Worm (Caenorhabditis elegans) whole organism, L1 larva: ENCODE results near the gene F02E11.4.

Source experiments
- F16B12.6 ChIP-seq: fragments of 150-350 bp; optimal IDR thresholded peaks from 2 replicates; lab custom pipeline; 2014; ENCODE audit warnings: missing biosample characterization, missing genetic modification characterization
- ceh-82 ChIP-seq, 3 experiments: fragments of 150-350 bp in 1 of 3; sonication (generic microtip) in 2 of 3; optimal IDR thresholded peaks; 2 replicates each; lab custom pipeline; 2014 to 2017; ENCODE audit warnings: missing biosample characterization in 3 of 3, missing genetic modification characterization in 3 of 3
- dsc-1 ChIP-seq: sonication (generic microtip); optimal IDR thresholded peaks from 2 replicates; lab custom pipeline; 2016; ENCODE audit warnings: mild to moderate bottlenecking, missing genetic modification characterization, missing compliant biosample characterization
- efl-1 ChIP-seq, 4 experiments: fragments of 150-350 bp; optimal IDR thresholded peaks in 3 of 4; peaks in 1 of 4; 1 replicate in 1 of 4; 2 replicates in 3 of 4; lab custom pipeline; 2014; ENCODE audit warnings: missing biosample characterization in 2 of 4, missing genetic modification characterization in 2 of 4, missing genetic modification reagents in 2 of 4
- fkh-10 ChIP-seq: sonication (generic microtip); optimal IDR thresholded peaks from 2 replicates; lab custom pipeline; 2017; ENCODE audit warnings: missing biosample characterization, missing genetic modification reagents, missing genetic modification characterization
- fkh-4 ChIP-seq: sonication (generic microtip); optimal IDR thresholded peaks from 2 replicates; lab custom pipeline; 2016; ENCODE audit warnings: missing compliant biosample characterization, missing genetic modification characterization, borderline replicate concordance
- grh-1 ChIP-seq: fragments of 200-800 bp; sonication (Bioruptor generic); IDR thresholded peaks from 2 replicates; pipeline ENCODE4 v1.3.6; 2022; ENCODE audit warnings: missing genetic modification reagents, missing genetic modification characterization, missing compliant biosample characterization
- hpl-2 ChIP-seq: fragments of 150-350 bp; optimal IDR thresholded peaks from 2 replicates; lab custom pipeline; 2014; ENCODE audit warnings: missing biosample characterization, missing genetic modification reagents, missing genetic modification characterization
- nhr-12 ChIP-seq: sonication (generic microtip); optimal IDR thresholded peaks from 2 replicates; lab custom pipeline; 2017; ENCODE audit warnings: missing biosample characterization, missing genetic modification characterization
- nhr-84 ChIP-seq: sonication (generic microtip); optimal IDR thresholded peaks from 2 replicates; lab custom pipeline; 2017; ENCODE audit warnings: missing biosample characterization, missing genetic modification characterization
- nhr-90 ChIP-seq: sonication (generic microtip); optimal IDR thresholded peaks from 2 replicates; lab custom pipeline; 2016; ENCODE audit warnings: mild to moderate bottlenecking, missing genetic modification characterization, missing compliant biosample characterization; ENCODE audit not compliant: poor library complexity
- pqm-1 ChIP-seq: sonication (generic microtip); optimal IDR thresholded peaks from 3 replicates; lab custom pipeline; 2017; ENCODE audit warnings: missing biosample characterization, missing genetic modification characterization
- unc-30 ChIP-seq: sonication (generic microtip); optimal IDR thresholded peaks from 2 replicates; lab custom pipeline; 2017; ENCODE audit warnings: missing biosample characterization, missing genetic modification characterization

F02E11.4 gene

ce11 chrII:3234725-3235124 lies 42.9 kb downstream of the F02E11.4 start, which contains the start of gene C17F4.8 (continued):
- TF ChIP-seq grh-1 (GFP tag; lab: Robert Waterston, UW), result no peak
- TF ChIP-seq nhr-90 (tag; lab: Kevin White, UChicago), result no peak
- TF ChIP-seq nhr-84 (tag; lab: Kevin White, UChicago), result no peak
- TF ChIP-seq hpl-2 (GFP tag; lab: Kevin White, UChicago), result no peak

- TF ChIP-seq dsc-1 (no peak), ceh-82 (tag; optimal IDR thresholded peaks at IDR 0.05; lab: Kevin White, UChicago) (no peak), efl-1 (optimal IDR thresholded peaks at IDR 0.05; lab: Kevin White, UChicago) (no peak), efl-1 (GFP tag; optimal IDR thresholded peaks at IDR 0.05 in 1 of 2; lab: Kevin White, UChicago) (no peak), unc-30 (tag; lab: Kevin White, UChicago) (no peak), fkh-4 (tag; lab: Kevin White, UChicago) (no peak), fkh-10 (GFP tag; lab: Kevin White, UChicago) (no peak), F16B12.6 (tag; lab: Kevin White, UChicago) (no peak), nhr-12 (tag; lab: Kevin White, UChicago) (no peak), pqm-1 (tag; lab: Kevin White, UChicago) (no peak)
Observed at ce11 chrII:3230422-3230821, 47.2 kb downstream of the F02E11.4 start, which contains the start of gene srh-297. Gene srh-297, minus strand, starts transcription at chrII:3230522.
